Worm (Caenorhabditis elegans): ENCODE data around the gene nas-17.
A peak's percentile ranks its signal among the peaks of the same experiment; 100 is the strongest.

nas-17 gene

ce11 chrV:11398616-11399015, at the start of gene nas-17:
Gene nas-17, plus strand, starts transcription at chrV:11398916.
- no peak for TF ChIP-seq him-1 (tag; optimal IDR thresholded peaks at IDR 0.05)
- TF ChIP-seq dao-5 (tag; optimal IDR thresholded peaks at IDR 0.05): no peak

ce11 chrV:11351263-11351662, 47.5 kb upstream of the nas-17 start:
- TF ChIP-seq him-1 (tag; optimal IDR thresholded peaks at IDR 0.05): no peak
- TF ChIP-seq dao-5 (tag; optimal IDR thresholded peaks at IDR 0.05): no peak
- TF ChIP-seq W03F9.2 (tag; optimal IDR thresholded peaks at IDR 0.05): no peak

ce11 chrV:11352893-11353292, 45.8 kb upstream of the nas-17 start, which contains the start of gene npr-25:
Gene npr-25, minus strand, starts transcription at chrV:11352993.
- TF ChIP-seq W03F9.2 (tag; optimal IDR thresholded peaks at IDR 0.05): no peak

- no peak for TF ChIP-seq dao-5 (tag; optimal IDR thresholded peaks at IDR 0.05)
These were observed 44.5 kb upstream of the nas-17 start for ce11 chrV:11354264-11354663.

ce11 chrV:11363575-11363974, 35.1 kb upstream of the nas-17 start:
- TF ChIP-seq dao-5 (tag; optimal IDR thresholded peaks at IDR 0.05) (no peak), W03F9.2 (tag; optimal IDR thresholded peaks at IDR 0.05) (no peak), him-1 (tag; optimal IDR thresholded peaks at IDR 0.05) (no peak)

- TF ChIP-seq him-1 (tag; optimal IDR thresholded peaks at IDR 0.05) (no peak), W03F9.2 (tag; optimal IDR thresholded peaks at IDR 0.05) (no peak), dao-5 (tag; optimal IDR thresholded peaks at IDR 0.05) (no peak)
These were observed 32.6 kb upstream of the nas-17 start, which contains the start of gene dop-5 for ce11 chrV:11366129-11366528. Gene dop-5, minus strand, starts transcription at chrV:11366229.

ce11 chrV:11372284-11372878, 26.3 kb upstream of the nas-17 start:
- TF ChIP-seq W03F9.2 (tag; optimal IDR thresholded peaks at IDR 0.05) (no peak), dao-5 (tag; optimal IDR thresholded peaks at IDR 0.05) (no peak), him-1 (tag; optimal IDR thresholded peaks at IDR 0.05) (no peak)

- TF ChIP-seq dao-5 (tag; optimal IDR thresholded peaks at IDR 0.05) (no peak), W03F9.2 (tag; optimal IDR thresholded peaks at IDR 0.05) (no peak), him-1 (tag; optimal IDR thresholded peaks at IDR 0.05) (no peak)
These were observed 24.8 kb upstream of the nas-17 start for ce11 chrV:11373918-11374317.

- TF ChIP-seq him-1 (tag; optimal IDR thresholded peaks at IDR 0.05): peak; percentile 79
- no peak for TF ChIP-seq W03F9.2 (tag; optimal IDR thresholded peaks at IDR 0.05)
- TF ChIP-seq dao-5 (tag; optimal IDR thresholded peaks at IDR 0.05): no peak
These were observed 23.4 kb upstream of the nas-17 start, which contains the start of gene cnb-1 for ce11 chrV:11375150-11375792. Gene cnb-1, plus strand, starts transcription at chrV:11375742.

- TF ChIP-seq him-1 (tag; optimal IDR thresholded peaks at IDR 0.05) (no peak), W03F9.2 (tag; optimal IDR thresholded peaks at IDR 0.05) (no peak), dao-5 (tag; optimal IDR thresholded peaks at IDR 0.05) (no peak)
These were observed 19.4 kb upstream of the nas-17 start for ce11 chrV:11379341-11379740.

ce11 chrV:11380571-11380970, 18.1 kb upstream of the nas-17 start:
- no peak for TF ChIP-seq W03F9.2 (tag; optimal IDR thresholded peaks at IDR 0.05)
- TF ChIP-seq him-1 (tag; optimal IDR thresholded peaks at IDR 0.05): no peak
- no peak for TF ChIP-seq dao-5 (tag; optimal IDR thresholded peaks at IDR 0.05)

- no peak for TF ChIP-seq him-1 (tag; optimal IDR thresholded peaks at IDR 0.05)
- TF ChIP-seq dao-5 (tag; optimal IDR thresholded peaks at IDR 0.05): no peak
- TF ChIP-seq W03F9.2 (tag; optimal IDR thresholded peaks at IDR 0.05): no peak
These were observed 15.7 kb upstream of the nas-17 start, which contains the start of gene F55C10.5 for ce11 chrV:11383032-11383431. Gene F55C10.5, plus strand, starts transcription at chrV:11383105.

ce11 chrV:11385060-11385459, 13.7 kb upstream of the nas-17 start, which contains the start of gene col-154:
Gene col-154, plus strand, starts transcription at chrV:11385360.
- no peak for TF ChIP-seq W03F9.2 (tag; optimal IDR thresholded peaks at IDR 0.05)
- TF ChIP-seq him-1 (tag; optimal IDR thresholded peaks at IDR 0.05): no peak
- no peak for TF ChIP-seq dao-5 (tag; optimal IDR thresholded peaks at IDR 0.05)

- TF ChIP-seq W03F9.2 (tag; optimal IDR thresholded peaks at IDR 0.05): no peak
- TF ChIP-seq dao-5 (tag; optimal IDR thresholded peaks at IDR 0.05): no peak
- TF ChIP-seq him-1 (tag; optimal IDR thresholded peaks at IDR 0.05): no peak
These were observed 12.3 kb upstream of the nas-17 start, which contains the start of gene F55C10.4 for ce11 chrV:11386428-11386827. Gene F55C10.4, plus strand, starts transcription at chrV:11386728.

ce11 chrV:11389776-11390175, 8.9 kb upstream of the nas-17 start, which contains the start of gene col-155:
Gene col-155, minus strand, starts transcription at chrV:11389876.
- TF ChIP-seq him-1 (tag; optimal IDR thresholded peaks at IDR 0.05): no peak

All from whole organism, L4/young adult.